Fruit fly (Drosophila melanogaster) whole organism, prepupa: ENCODE data around the gene CG42591.

Experiments
- Blimp-1 ChIP-seq: fragments of 200-800 bp; sonication (Bioruptor generic); optimal IDR thresholded peaks from 3 replicates; lab custom pipeline; 2017; ENCODE audit warnings: missing biosample characterization, missing genetic modification characterization, mild to moderate bottlenecking, moderate library complexity, missing genetic modification reagents
- CG10631 ChIP-seq: fragments of 200-800 bp; sonication (Bioruptor generic); optimal IDR thresholded peaks from 2 replicates; lab custom pipeline; 2016; ENCODE audit warnings: missing biosample characterization, missing genetic modification characterization
- CG10669 ChIP-seq: fragments of 200-800 bp; sonication (Bioruptor generic); optimal IDR thresholded peaks from 3 replicates; lab custom pipeline; 2018; ENCODE audit warnings: missing biosample characterization, mild to moderate bottlenecking, missing genetic modification characterization, moderate library complexity
- CG11294 ChIP-seq: fragments of 200-800 bp; sonication (Bioruptor generic); IDR thresholded peaks from 2 replicates; pipeline ENCODE4 v1.3.6; 2022; ENCODE audit warnings: missing biosample characterization, missing genetic modification characterization
- CG11762 ChIP-seq: fragments of 200-800 bp; sonication (Bioruptor generic); optimal IDR thresholded peaks from 3 replicates; lab custom pipeline; 2016; ENCODE audit warnings: missing biosample characterization, missing genetic modification characterization; ENCODE audit not compliant: insufficient read depth
- CG15336 ChIP-seq: fragments of 200-800 bp; sonication (Bioruptor generic); IDR thresholded peaks from 2 replicates; pipeline ENCODE4 v1.3.6; 2022; ENCODE audit warnings: missing biosample characterization, missing genetic modification characterization
- CG1621 ChIP-seq: fragments of 200-800 bp; sonication (Bioruptor generic); optimal IDR thresholded peaks from 3 replicates; lab custom pipeline; 2018; ENCODE audit warnings: missing biosample characterization, mild to moderate bottlenecking, missing genetic modification characterization
- CG31627 ChIP-seq: fragments of 200-800 bp; sonication (Bioruptor generic); optimal IDR thresholded peaks from 3 replicates; lab custom pipeline; 2016; ENCODE audit warnings: missing biosample characterization, missing genetic modification characterization
- CG32006 ChIP-seq: fragments of 200-800 bp; sonication (Bioruptor generic); optimal IDR thresholded peaks from 3 replicates; lab custom pipeline; 2017; ENCODE audit warnings: missing biosample characterization, mild to moderate bottlenecking, missing genetic modification characterization
- CG34406 ChIP-seq: fragments of 200-800 bp; sonication (Bioruptor generic); optimal IDR thresholded peaks from 3 replicates; lab custom pipeline; 2016; ENCODE audit warnings: missing biosample characterization, missing genetic modification characterization
- CG3919 ChIP-seq: fragments of 200-800 bp; sonication (Bioruptor generic); optimal IDR thresholded peaks from 3 replicates; lab custom pipeline; 2016; ENCODE audit warnings: missing biosample characterization, missing genetic modification characterization
- CG4318 ChIP-seq: fragments of 200-800 bp; sonication (Bioruptor generic); optimal IDR thresholded peaks from 3 replicates; lab custom pipeline; 2017; ENCODE audit warnings: missing biosample characterization, mild to moderate bottlenecking, missing genetic modification characterization
- CG6163 ChIP-seq: fragments of 200-800 bp; sonication (Bioruptor generic); IDR thresholded peaks from 3 replicates; pipeline ENCODE4 v1.3.6; 2022; ENCODE audit warnings: missing biosample characterization, missing genetic modification characterization
- CG6792 ChIP-seq: fragments of 200-800 bp; sonication (Bioruptor generic); optimal IDR thresholded peaks from 3 replicates; lab custom pipeline; 2016; ENCODE audit warnings: missing biosample characterization, missing genetic modification characterization
- CG6808 ChIP-seq: fragments of 200-800 bp; sonication (Bioruptor generic); optimal IDR thresholded peaks from 3 replicates; lab custom pipeline; 2017; ENCODE audit warnings: missing biosample characterization, missing genetic modification characterization, mild to moderate bottlenecking, moderate library complexity, missing genetic modification reagents
- CG6854 ChIP-seq: fragments of 200-800 bp; sonication (Bioruptor generic); optimal IDR thresholded peaks from 2 replicates; lab custom pipeline; 2017; ENCODE audit warnings: missing biosample characterization, mild to moderate bottlenecking, missing genetic modification characterization
- CG7368 ChIP-seq: fragments of 200-800 bp; sonication (Bioruptor generic); optimal IDR thresholded peaks from 3 replicates; lab custom pipeline; 2016; ENCODE audit warnings: missing biosample characterization, missing genetic modification characterization
- CG8119 ChIP-seq: fragments of 200-800 bp; sonication (Bioruptor generic); IDR thresholded peaks from 3 replicates; pipeline ENCODE4 v1.3.6; 2022; ENCODE audit warnings: missing biosample characterization, missing genetic modification characterization
- CG8319 ChIP-seq: fragments of 200-800 bp; sonication (Bioruptor generic); optimal IDR thresholded peaks from 3 replicates; lab custom pipeline; 2016; ENCODE audit warnings: missing biosample characterization, missing genetic modification characterization
- CG8632 ChIP-seq: fragments of 200-800 bp; sonication (Bioruptor generic); optimal IDR thresholded peaks from 3 replicates; lab custom pipeline; 2016; ENCODE audit warnings: missing biosample characterization, missing genetic modification characterization
- CG9139 ChIP-seq: fragments of 200-800 bp; sonication (Bioruptor generic); optimal IDR thresholded peaks from 3 replicates; lab custom pipeline; 2017; ENCODE audit warnings: missing biosample characterization, mild to moderate bottlenecking, missing genetic modification characterization
- Eip75B ChIP-seq: fragments of 200-800 bp; sonication (Bioruptor generic); optimal IDR thresholded peaks from 3 replicates; lab custom pipeline; 2016; ENCODE audit warnings: missing biosample characterization, missing genetic modification characterization
- Eip93F ChIP-seq: fragments of 200-800 bp; sonication (Bioruptor generic); optimal IDR thresholded peaks from 2 replicates; lab custom pipeline; 2016; ENCODE audit warnings: missing biosample characterization, mild to moderate bottlenecking, missing genetic modification characterization
- Gug ChIP-seq: fragments of 200-800 bp; sonication (Bioruptor generic); IDR thresholded peaks from 2 replicates; pipeline ENCODE4 v1.3.6; 2022; ENCODE audit warnings: missing biosample characterization, missing genetic modification characterization
- Hr38 ChIP-seq: sonication (Bioruptor generic); optimal IDR thresholded peaks from 2 replicates; lab custom pipeline; 2016; ENCODE audit warnings: missing biosample characterization, missing genetic modification characterization
- Hr39 ChIP-seq: fragments of 200-800 bp; sonication (Bioruptor generic); optimal IDR thresholded peaks from 2 replicates; lab custom pipeline; 2016; ENCODE audit warnings: missing biosample characterization, missing genetic modification characterization
- Hr4 ChIP-seq: fragments of 200-800 bp; sonication (Bioruptor generic); optimal IDR thresholded peaks from 3 replicates; lab custom pipeline; 2016; ENCODE audit warnings: missing biosample characterization, missing genetic modification characterization
- Lpt ChIP-seq: fragments of 200-800 bp; sonication (Bioruptor generic); optimal IDR thresholded peaks from 3 replicates; lab custom pipeline; 2016; ENCODE audit warnings: missing biosample characterization, missing genetic modification characterization
- OdsH ChIP-seq: fragments of 200-800 bp; sonication (Bioruptor generic); optimal IDR thresholded peaks from 3 replicates; lab custom pipeline; 2016; ENCODE audit warnings: missing biosample characterization, missing genetic modification characterization
- Smox ChIP-seq: fragments of 200-800 bp; sonication (Bioruptor generic); optimal IDR thresholded peaks from 3 replicates; lab custom pipeline; 2016; ENCODE audit warnings: missing biosample characterization, missing genetic modification characterization
- Sox102F ChIP-seq: fragments of 200-800 bp; sonication (Bioruptor generic); optimal IDR thresholded peaks from 2 replicates; lab custom pipeline; 2016; ENCODE audit warnings: missing biosample characterization, mild to moderate bottlenecking, missing genetic modification characterization
- Sox14 ChIP-seq: fragments of 200-800 bp; sonication (Bioruptor generic); optimal IDR thresholded peaks from 3 replicates; lab custom pipeline; 2016; ENCODE audit warnings: missing biosample characterization, missing genetic modification characterization
- Sox15 ChIP-seq: fragments of 200-800 bp; sonication (Bioruptor generic); optimal IDR thresholded peaks from 3 replicates; lab custom pipeline; 2016; ENCODE audit warnings: missing biosample characterization, missing genetic modification characterization
- achi ChIP-seq: fragments of 200-800 bp; sonication (Bioruptor generic); optimal IDR thresholded peaks from 3 replicates; lab custom pipeline; 2016; ENCODE audit warnings: missing biosample characterization, missing genetic modification characterization
- acj6 ChIP-seq: fragments of 200-800 bp; sonication (Bioruptor generic); optimal IDR thresholded peaks from 3 replicates; lab custom pipeline; 2016; ENCODE audit warnings: missing biosample characterization, missing genetic modification characterization
- cyc ChIP-seq: fragments of 200-800 bp; sonication (Bioruptor generic); optimal IDR thresholded peaks from 3 replicates; lab custom pipeline; 2016; ENCODE audit warnings: missing biosample characterization, missing genetic modification characterization
- dsx ChIP-seq: fragments of 200-800 bp; optimal IDR thresholded peaks from 3 replicates; lab custom pipeline; 2019; ENCODE audit warnings: missing biosample characterization, mild to moderate bottlenecking, missing genetic modification characterization, moderate library complexity; ENCODE audit not compliant: poor library complexity, severe bottlenecking
- eg ChIP-seq: fragments of 200-800 bp; sonication (Bioruptor generic); IDR thresholded peaks from 3 replicates; pipeline ENCODE4 v1.3.6; 2022; ENCODE audit warnings: missing biosample characterization, missing genetic modification characterization
- esn ChIP-seq: fragments of 200-800 bp; sonication (Bioruptor generic); optimal IDR thresholded peaks from 2 replicates; lab custom pipeline; 2016; ENCODE audit warnings: missing biosample characterization, mild to moderate bottlenecking, missing genetic modification characterization, moderate library complexity
- fd59A ChIP-seq: fragments of 200-800 bp; sonication (Bioruptor generic); optimal IDR thresholded peaks from 2 replicates; lab custom pipeline; 2017; ENCODE audit warnings: missing biosample characterization, mild to moderate bottlenecking, missing genetic modification characterization, missing genetic modification reagents
- fd85E ChIP-seq: fragments of 200-800 bp; sonication (Bioruptor generic); optimal IDR thresholded peaks from 3 replicates; lab custom pipeline; 2016; ENCODE audit warnings: missing biosample characterization, missing genetic modification characterization
- fkh ChIP-seq: fragments of 200-800 bp; sonication (Bioruptor generic); optimal IDR thresholded peaks from 3 replicates; lab custom pipeline; 2017; ENCODE audit warnings: missing biosample characterization, mild to moderate bottlenecking, missing genetic modification characterization, moderate library complexity
- lz ChIP-seq: fragments of 200-800 bp; sonication (Bioruptor generic); optimal IDR thresholded peaks from 3 replicates; lab custom pipeline; 2016; ENCODE audit warnings: missing biosample characterization, missing genetic modification characterization
- net ChIP-seq: fragments of 200-800 bp; sonication (Bioruptor generic); optimal IDR thresholded peaks from 3 replicates; lab custom pipeline; 2016; ENCODE audit warnings: missing biosample characterization, missing genetic modification characterization
- pdm3 ChIP-seq: fragments of 200-800 bp; sonication (Bioruptor generic); optimal IDR thresholded peaks from 3 replicates; lab custom pipeline; 2016; ENCODE audit warnings: missing biosample characterization, missing genetic modification characterization
- ss ChIP-seq, 2 experiments: fragments of 200-800 bp; sonication (Bioruptor generic); optimal IDR thresholded peaks; 2 replicates in 1 of 2; 3 replicates in 1 of 2; lab custom pipeline; 2017 to 2018; ENCODE audit warnings: mild to moderate bottlenecking in 2 of 2, missing biosample characterization in 2 of 2, missing genetic modification characterization in 2 of 2, moderate library complexity in 1 of 2
- svp ChIP-seq: fragments of 200-800 bp; sonication (Bioruptor generic); peaks from one replicate; lab custom pipeline; 2016; ENCODE audit warnings: missing biosample characterization, missing genetic modification characterization
- topi ChIP-seq: fragments of 200-800 bp; sonication (Bioruptor generic); optimal IDR thresholded peaks from 3 replicates; lab custom pipeline; 2016; ENCODE audit warnings: missing biosample characterization, missing genetic modification characterization
- vri ChIP-seq: fragments of 200-800 bp; sonication (Bioruptor generic); optimal IDR thresholded peaks from 3 replicates; lab custom pipeline; 2016; ENCODE audit warnings: missing biosample characterization, mild to moderate bottlenecking, missing genetic modification characterization

Gene CG42591

DNA sequence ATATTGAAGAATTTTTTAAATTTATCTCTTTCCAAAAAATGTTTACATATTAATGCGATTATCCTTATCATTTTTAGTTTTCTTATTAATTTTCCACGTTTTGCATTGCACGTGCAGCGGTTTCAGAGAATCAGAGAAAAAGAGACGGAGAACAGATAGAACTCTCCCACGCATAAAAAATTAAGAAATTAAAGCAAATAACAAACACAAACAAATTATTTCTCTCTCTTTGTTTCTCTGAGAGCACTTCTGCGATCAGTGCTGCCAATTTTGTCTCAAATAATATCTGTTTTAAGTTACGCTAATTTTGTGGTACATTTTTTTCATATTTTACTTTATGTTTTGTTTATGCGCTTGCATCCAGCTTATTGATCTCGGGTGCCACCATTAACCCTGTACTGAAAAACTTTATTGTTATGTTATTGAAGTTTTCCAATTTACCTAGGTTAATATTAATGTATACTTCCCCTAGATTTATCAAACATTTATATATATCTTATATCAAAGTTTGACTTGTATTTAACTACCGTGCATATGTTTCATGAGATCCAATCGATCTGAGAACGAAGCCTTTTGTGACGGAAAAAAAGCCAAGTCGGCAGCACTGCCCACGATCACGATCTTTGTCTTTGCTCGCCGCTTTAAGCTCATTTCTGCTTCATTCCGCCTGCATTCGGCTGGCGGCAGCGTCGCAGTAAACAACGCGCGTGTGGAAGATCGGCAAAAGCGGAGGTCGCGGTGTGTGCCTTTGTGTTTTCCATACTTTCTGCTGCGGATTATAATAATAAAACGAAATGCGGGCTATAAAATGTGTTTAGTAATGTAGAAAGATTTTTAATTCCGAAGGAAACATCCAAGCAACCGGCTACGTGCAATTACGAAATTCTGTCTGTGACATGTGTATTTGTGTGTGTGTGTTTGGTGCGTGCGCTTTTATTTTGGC is 6.3 kb downstream of the CG42591 start, which contains the start of gene Sarm:
Gene Sarm, plus strand, starts transcription at position 661 of the 943 bp plus-strand sequence.
- TF ChIP-seq acj6 (GFP tag; lab: Kevin White, UChicago) (peak; percentile 55), net (GFP tag; lab: Kevin White, UChicago) (peak; percentile 55), CG11294 (no peak), achi (GFP tag; lab: Kevin White, UChicago) (peak; percentile 61), ss (GFP tag; optimal IDR thresholded peaks at IDR 0.05; lab: Kevin White, UChicago) (peak; percentile 41 to 46), esn (peak; percentile 75), CG32006 (GFP tag; lab: Kevin White, UChicago) (peak; percentile 68), CG9139 (GFP tag; lab: Kevin White, UChicago) (peak; percentile 14), CG6854 (GFP tag; lab: Kevin White, UChicago) (peak; percentile 28), CG10669 (GFP tag; lab: Kevin White, UChicago) (peak; percentile 9), dsx (GFP tag; lab: Kevin White, UChicago) (peak; percentile 46), CG8319 (GFP tag; lab: Kevin White, UChicago) (no peak), vri (peak; percentile 59), OdsH (GFP tag; lab: Kevin White, UChicago) (peak; percentile 38), topi (peak; percentile 38), CG15336 (GFP tag; lab: Robert Waterston, UW) (no peak), Sox102F (peak; percentile 68), Eip93F (peak; percentile 48), eg (GFP tag; lab: Robert Waterston, UW) (no peak; the same call in 2 of the 3 replicates), CG10631 (GFP tag; lab: Kevin White, UChicago) (peak; percentile 43), Sox15 (peak; percentile 10), lz (peak; percentile 57), Smox (peak; percentile 66), CG4318 (GFP tag; lab: Kevin White, UChicago) (no peak), CG11762 (GFP tag; lab: Kevin White, UChicago) (peak; percentile 34), Lpt (GFP tag; lab: Kevin White, UChicago) (peak; percentile 24), fd59A (peak; percentile 37), CG6808 (peak; percentile 68), pdm3 (GFP tag; lab: Kevin White, UChicago) (peak; percentile 63), Hr39 (GFP tag; lab: Kevin White, UChicago) (peak; percentile 34), CG31627 (GFP tag; lab: Kevin White, UChicago) (peak; percentile 58), fkh (GFP tag; lab: Kevin White, UChicago) (peak; percentile 8), CG7368 (GFP tag; lab: Kevin White, UChicago) (peak; percentile 26), Hr38 (GFP tag; lab: Kevin White, UChicago) (no peak), Hr4 (peak; percentile 61), CG8632 (GFP tag; lab: Kevin White, UChicago) (peak; percentile 47), CG6792 (GFP tag; lab: Kevin White, UChicago) (peak; percentile 57), CG8119 (GFP tag; lab: Robert Waterston, UW) (peak; percentile 46; the same call in 2 of the 3 replicates), fd85E (peak; percentile 7), CG6163 (peak; percentile 39; the same call in 1 of the 3 replicates), cyc (peak; percentile 9), svp (peak; percentile 91), Gug (no peak), CG1621 (tag; lab: Kevin White, UChicago) (no peak), Sox14 (GFP tag; lab: Kevin White, UChicago) (peak; percentile 81), Blimp-1 (GFP tag; lab: Kevin White, UChicago) (peak; percentile 41), Eip75B (GFP tag; lab: Kevin White, UChicago) (peak; percentile 70), CG34406 (GFP tag; lab: Kevin White, UChicago) (peak; percentile 59), CG3919 (peak; percentile 33)
